Worm (Caenorhabditis elegans): Measurements from ENCODE around the gene Y51B9A.8.

Gene Y51B9A.8

DNA sequence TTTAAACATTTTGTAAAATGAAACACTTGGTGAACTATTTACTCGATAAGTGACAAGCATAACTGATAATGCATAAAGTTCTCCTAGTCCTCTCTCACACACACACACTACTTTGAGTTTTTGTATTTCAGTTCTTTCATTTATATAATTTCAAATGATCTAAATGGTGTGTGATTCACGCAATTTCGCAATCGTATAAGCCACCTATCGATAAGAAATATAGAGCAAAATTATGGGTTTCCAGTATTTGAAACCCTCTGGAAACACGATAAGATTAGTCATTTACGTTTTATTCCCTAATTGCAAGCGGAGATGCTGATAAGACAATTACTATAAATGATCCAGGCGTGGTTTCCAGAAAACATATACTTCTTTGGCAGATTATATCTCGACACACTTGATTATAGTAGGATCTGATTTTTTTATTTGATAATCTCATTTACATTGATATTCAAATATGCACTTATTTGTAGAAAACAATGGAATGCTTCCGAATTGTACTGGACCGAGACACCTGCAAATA is 13.5 kb downstream of the Y51B9A.8 start, which contains the start of gene arrd-3:
Gene arrd-3 (plus strand): TSS at position 473 of the 523 bp plus-strand sequence.
- TF ChIP-seq nhr-12 (tag; optimal IDR thresholded peaks at IDR 0.05): no peak
- TF ChIP-seq bed-3 (GFP tag; optimal IDR thresholded peaks at IDR 0.05): no peak
- no peak for TF ChIP-seq elt-3 (tag; optimal IDR thresholded peaks at IDR 0.05)
- TF ChIP-seq zip-8 (tag; optimal IDR thresholded peaks at IDR 0.05): no peak
- TF ChIP-seq mab-5 (tag; optimal IDR thresholded peaks at IDR 0.05): no peak
- TF ChIP-seq ceh-83 (GFP tag; optimal IDR thresholded peaks at IDR 0.05): no peak

DNA sequence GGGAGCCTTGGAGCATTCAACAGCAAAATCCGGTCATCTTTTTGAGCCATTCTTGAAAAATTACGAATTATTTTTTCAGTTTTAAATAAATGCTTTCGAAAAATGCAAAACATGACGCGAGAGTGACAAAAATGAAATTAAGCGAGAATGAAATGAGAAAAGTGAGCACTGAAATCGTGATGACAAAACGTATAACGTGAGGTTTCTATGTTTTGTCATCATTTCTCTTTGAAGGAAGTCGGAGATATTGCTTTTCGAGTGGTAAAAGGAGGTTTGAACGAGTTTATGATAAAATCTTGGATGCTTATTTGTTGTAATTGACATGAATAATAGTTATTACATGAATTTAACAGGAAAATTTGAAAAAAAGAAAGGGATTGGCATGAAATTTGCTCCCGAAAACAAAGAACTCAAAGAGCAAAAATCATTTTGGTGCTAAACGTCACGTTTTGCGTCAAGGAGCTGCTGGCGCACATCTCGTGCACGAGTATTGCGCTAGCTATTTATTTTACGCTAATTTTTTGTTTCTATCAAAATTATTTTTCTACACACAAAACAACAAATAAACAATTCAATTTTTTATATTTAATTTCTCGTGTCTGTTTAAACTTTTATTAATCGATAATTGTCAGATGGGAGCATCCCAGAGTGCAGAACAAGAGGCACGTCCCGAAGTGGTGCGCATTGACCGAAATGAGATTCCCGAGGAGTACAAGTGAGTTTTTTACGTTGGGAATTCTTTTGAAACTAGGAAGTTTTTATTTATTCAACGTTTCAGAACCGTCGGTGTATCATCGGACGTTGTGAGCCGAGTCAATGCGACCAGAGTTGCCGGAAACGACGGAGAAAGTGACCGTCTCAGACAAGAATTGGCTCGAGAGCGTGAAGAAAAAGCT is 18.0 kb downstream of the Y51B9A.8 start, which contains the start of the genes gss-1 and chch-3:
Gene gss-1 (minus strand): TSS at position 51 of the 896 bp plus-strand sequence.
Gene chch-3 (plus strand): TSS at position 633 of the 896 bp plus-strand sequence.
- TF ChIP-seq ham-2 (GFP tag; optimal IDR thresholded peaks at IDR 0.05) (peak; percentile 39), zip-8 (tag; optimal IDR thresholded peaks at IDR 0.05) (no peak), mep-1 (tag; optimal IDR thresholded peaks at IDR 0.05) (peak; percentile 68), nhr-76 (tag; optimal IDR thresholded peaks at IDR 0.05) (no peak), lin-32 (GFP tag; optimal IDR thresholded peaks at IDR 0.05) (no peak), lsy-2 (tag; optimal IDR thresholded peaks at IDR 0.05) (peak; percentile 38), lin-13 (tag; optimal IDR thresholded peaks at IDR 0.05) (peak; percentile 27), mls-2 (tag; optimal IDR thresholded peaks at IDR 0.05) (no peak)

DNA sequence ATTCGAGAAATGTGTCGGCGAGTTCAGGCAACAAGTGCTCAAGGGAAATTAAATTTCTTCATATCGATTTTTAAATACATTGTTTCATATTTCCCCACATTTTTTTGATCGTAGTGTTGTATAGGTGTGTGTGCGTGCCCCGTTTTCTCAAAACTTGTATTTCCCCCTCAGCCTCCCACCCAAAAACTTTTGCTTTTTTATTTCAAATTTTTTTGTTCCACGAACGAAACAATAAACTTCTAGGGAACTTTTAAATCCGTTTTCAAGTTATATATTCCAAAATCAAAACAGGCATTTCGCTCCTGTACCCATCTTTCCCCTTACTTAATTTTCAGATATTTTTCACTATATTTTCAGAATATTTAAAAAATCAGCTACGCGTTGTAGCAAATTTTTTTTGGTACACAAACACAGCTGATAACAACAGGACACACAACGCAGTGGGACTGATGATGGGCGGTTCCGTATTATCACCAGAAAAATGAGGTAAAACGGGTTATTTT is 19.5 kb downstream of the Y51B9A.8 start, which contains the start of the genes M176.4 and M176.16:
Gene M176.4 (plus strand): TSS at position 301 of the 503 bp plus-strand sequence.
Gene M176.16 (plus strand): TSS at position 453 of the 503 bp plus-strand sequence.
- no peak for TF ChIP-seq unc-120 (tag; optimal IDR thresholded peaks at IDR 0.05; ENCODE audit: poor library complexity, severe bottlenecking)
- no peak for TF ChIP-seq blmp-1 (tag; optimal IDR thresholded peaks at IDR 0.05)
- no peak for TF ChIP-seq mep-1 (tag; optimal IDR thresholded peaks at IDR 0.05)
- TF ChIP-seq mab-5 (tag; optimal IDR thresholded peaks at IDR 0.05): no peak
- no peak for TF ChIP-seq mls-2 (tag; optimal IDR thresholded peaks at IDR 0.05)

DNA sequence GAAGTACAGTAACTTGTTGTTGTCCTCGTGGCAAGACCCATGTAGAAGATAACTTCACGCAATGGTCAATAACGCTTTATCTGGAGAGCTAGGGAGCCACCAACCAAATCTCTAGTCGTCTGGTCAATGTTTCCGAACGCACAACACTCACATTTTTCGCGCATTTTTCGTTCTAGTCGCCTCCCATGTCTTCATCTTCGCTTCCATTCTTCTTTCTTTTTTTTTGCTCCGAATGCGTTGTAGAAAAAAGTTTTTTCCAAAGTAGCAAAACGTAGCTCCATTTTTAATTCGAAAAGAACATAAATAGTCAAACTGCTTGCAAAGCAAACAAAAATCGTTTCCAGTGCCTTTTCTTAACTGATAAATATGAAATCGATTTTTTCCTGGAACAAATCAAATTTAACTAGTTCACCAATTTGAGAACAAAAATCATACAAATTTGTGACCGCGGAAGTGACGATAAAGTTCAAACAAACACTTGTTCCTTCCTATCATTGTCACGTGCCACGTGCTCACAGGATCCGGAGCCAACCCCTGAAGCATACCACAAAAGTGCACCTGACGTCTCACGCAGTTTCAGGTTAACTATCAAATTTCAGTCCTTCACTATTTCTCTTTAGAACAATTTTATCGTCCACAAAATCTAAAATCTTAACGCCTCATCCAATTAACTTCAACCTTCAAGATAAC is 20.3 kb downstream of the Y51B9A.8 start:
- TF ChIP-seq drap-1 (GFP tag; optimal IDR thresholded peaks at IDR 0.05): no peak
- no peak for TF ChIP-seq unc-120 (tag; optimal IDR thresholded peaks at IDR 0.05; ENCODE audit: poor library complexity, severe bottlenecking)
- TF ChIP-seq ztf-11 (tag; optimal IDR thresholded peaks at IDR 0.05): no peak
- TF ChIP-seq elt-1 (tag; optimal IDR thresholded peaks at IDR 0.05; ENCODE audit: borderline replicate concordance, insufficient read depth): no peak
- no peak for TF ChIP-seq blmp-1 (tag; optimal IDR thresholded peaks at IDR 0.05)
- TF ChIP-seq lin-13 (tag; optimal IDR thresholded peaks at IDR 0.05): no peak
- no peak for TF ChIP-seq nhr-12 (tag; optimal IDR thresholded peaks at IDR 0.05)
- no peak for TF ChIP-seq sptf-1 (tag; optimal IDR thresholded peaks at IDR 0.05)
- TF ChIP-seq ceh-43 (GFP tag; optimal IDR thresholded peaks at IDR 0.05): no peak
- no peak for TF ChIP-seq unc-62 (GFP tag; optimal IDR thresholded peaks at IDR 0.05)

DNA sequence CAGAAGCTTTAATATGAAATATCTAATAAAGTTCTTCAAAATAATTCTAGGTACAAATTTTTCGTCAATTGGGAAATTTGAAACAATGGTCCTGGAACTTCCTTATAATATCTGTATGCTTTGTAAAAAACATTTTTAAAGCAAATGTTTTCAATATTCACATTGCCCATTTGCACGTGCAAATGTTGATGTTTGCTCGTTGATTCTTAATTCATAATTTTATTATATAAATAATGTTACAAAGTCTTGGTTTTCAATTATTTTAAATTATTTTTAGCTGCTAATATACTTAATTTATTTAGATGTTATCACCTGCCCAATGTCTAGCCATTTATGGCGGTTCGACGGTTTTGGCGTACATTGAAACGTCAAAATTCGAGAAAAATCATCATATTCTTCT is 23.3 kb downstream of the Y51B9A.8 start, which contains the start of gene M176.11:
Gene M176.11 (plus strand): TSS at position 301 of the 400 bp plus-strand sequence.
- TF ChIP-seq mls-2 (tag; optimal IDR thresholded peaks at IDR 0.05): no peak
- TF ChIP-seq sptf-1 (tag; optimal IDR thresholded peaks at IDR 0.05): no peak
- TF ChIP-seq pha-4 (tag; optimal IDR thresholded peaks at IDR 0.05): no peak
- no peak for TF ChIP-seq ham-2 (GFP tag; optimal IDR thresholded peaks at IDR 0.05)
- no peak for TF ChIP-seq ztf-11 (tag; optimal IDR thresholded peaks at IDR 0.05)
- no peak for TF ChIP-seq blmp-1 (tag; optimal IDR thresholded peaks at IDR 0.05)
- TF ChIP-seq lin-32 (GFP tag; optimal IDR thresholded peaks at IDR 0.05): no peak
- TF ChIP-seq M03D4.4 (tag; optimal IDR thresholded peaks at IDR 0.05): no peak
- TF ChIP-seq mab-5 (tag; optimal IDR thresholded peaks at IDR 0.05): no peak
- TF ChIP-seq ceh-39 (tag; optimal IDR thresholded peaks at IDR 0.05): no peak
- TF ChIP-seq nhr-12 (tag; optimal IDR thresholded peaks at IDR 0.05): no peak
- TF ChIP-seq elt-3 (tag; optimal IDR thresholded peaks at IDR 0.05): no peak

DNA sequence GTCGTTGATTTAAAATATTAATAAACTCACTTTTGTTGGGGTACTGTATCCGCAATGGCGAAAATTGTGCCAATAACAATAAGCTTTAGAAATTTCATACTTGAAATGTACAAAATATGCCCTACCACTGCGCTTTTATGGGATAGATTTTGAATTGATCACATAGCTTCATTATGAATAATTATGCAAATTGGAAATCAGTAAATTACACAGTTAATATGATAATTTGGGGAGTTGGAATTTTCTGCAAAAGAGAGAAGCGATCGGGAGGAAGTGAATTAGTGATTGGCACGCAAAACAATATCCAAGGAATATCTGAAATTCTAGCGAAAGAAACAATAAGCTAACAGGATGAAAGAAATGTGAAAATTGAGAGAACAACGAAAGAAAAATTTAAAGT is 27.4 kb downstream of the Y51B9A.8 start, which contains the start of gene M176.10:
Gene M176.10 (minus strand): TSS at position 101 of the 400 bp plus-strand sequence.
- TF ChIP-seq hlh-1 (tag; optimal IDR thresholded peaks at IDR 0.05): no peak
- no peak for TF ChIP-seq elt-1 (tag; optimal IDR thresholded peaks at IDR 0.05; ENCODE audit: borderline replicate concordance, insufficient read depth)
- TF ChIP-seq nhr-12 (tag; optimal IDR thresholded peaks at IDR 0.05): no peak
- no peak for TF ChIP-seq unc-62 (GFP tag; optimal IDR thresholded peaks at IDR 0.05)
- TF ChIP-seq lin-32 (GFP tag; optimal IDR thresholded peaks at IDR 0.05): no peak
- no peak for TF ChIP-seq flh-1 (GFP tag; optimal IDR thresholded peaks at IDR 0.05)
- TF ChIP-seq nhr-2 (tag; optimal IDR thresholded peaks at IDR 0.05): no peak
